Fruit fly (Drosophila melanogaster): ENCODE data around the gene CG7420.

CG7420 gene

DNA sequence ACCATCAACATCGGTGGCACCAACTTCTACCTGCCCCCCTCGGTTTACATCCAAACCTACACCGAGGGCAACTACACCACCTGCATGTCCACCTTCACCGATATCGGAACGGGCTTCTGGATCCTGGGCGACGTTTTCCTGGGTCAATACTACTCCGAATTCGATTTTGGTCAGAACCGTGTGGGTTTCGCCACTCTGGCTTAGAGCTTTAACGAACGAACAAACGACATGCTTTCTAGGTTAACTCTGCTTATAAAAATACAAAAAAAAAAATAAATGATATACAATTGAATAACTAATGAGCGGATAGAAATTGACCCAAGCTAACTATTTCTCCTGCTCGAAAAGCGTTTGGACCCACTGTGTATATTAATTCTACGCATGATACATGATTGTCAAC lies 7.5 kb downstream of the CG7420 start, which contains the start of gene CG31926:
Gene CG31926, plus strand, starts transcription at position 301 of the 400 bp plus-strand sequence.
- TF ChIP-seq CG13894 (tag; optimal IDR thresholded peaks at IDR 0.05) (no peak), CG5245 (GFP tag; optimal IDR thresholded peaks at IDR 0.05) (no peak), gfzf (GFP tag; optimal IDR thresholded peaks at IDR 0.05) (no peak), CG11696 (GFP tag; IDR thresholded peaks at IDR 0.05) (no peak), CG32772 (GFP tag; IDR thresholded peaks at IDR 0.05) (no peak), ind (GFP tag; optimal IDR thresholded peaks at IDR 0.05) (no peak), Nf-YB (GFP tag; optimal IDR thresholded peaks at IDR 0.05) (no peak), Hmx (GFP tag; optimal IDR thresholded peaks at IDR 0.05) (no peak), CG5953 (GFP tag; IDR thresholded peaks at IDR 0.05) (no peak), CG10565 (GFP tag; optimal IDR thresholded peaks at IDR 0.05) (no peak), Hand (GFP tag; optimal IDR thresholded peaks at IDR 0.05) (no peak), CG6813 (GFP tag; optimal IDR thresholded peaks at IDR 0.05) (no peak), bcd (GFP tag; optimal IDR thresholded peaks at IDR 0.05) (no peak), fd96Cb (tag; optimal IDR thresholded peaks at IDR 0.05) (no peak), CG12769 (tag; optimal IDR thresholded peaks at IDR 0.05) (no peak)

DNA sequence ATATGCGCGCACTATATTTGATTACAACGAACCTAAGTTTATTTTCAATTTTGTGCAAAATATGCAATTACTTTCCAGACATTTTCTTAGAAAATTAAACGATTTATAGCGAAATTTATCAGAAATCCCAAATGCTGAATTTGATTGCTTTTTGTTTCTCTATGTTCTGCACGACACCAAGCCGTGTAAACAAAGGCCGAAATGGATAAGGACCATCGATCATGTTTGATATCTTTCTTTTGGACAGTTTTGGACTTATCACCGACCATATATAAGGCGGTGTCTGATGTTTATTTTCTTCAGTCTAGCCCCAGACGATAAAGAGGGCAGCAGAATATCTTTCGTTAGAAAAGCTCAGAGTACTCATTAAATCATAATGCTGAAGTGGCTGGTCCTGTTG lies 8.9 kb downstream of the CG7420 start, which contains the start of gene CG33128:
Gene CG33128, plus strand, starts transcription at position 301 of the 400 bp plus-strand sequence.
- TF ChIP-seq lab (GFP tag; optimal IDR thresholded peaks at IDR 0.05) (peak; percentile 42), Oli (tag; optimal IDR thresholded peaks at IDR 0.05) (no peak), Sox102F (GFP tag; optimal IDR thresholded peaks at IDR 0.05) (no peak), CG15011 (GFP tag; optimal IDR thresholded peaks at IDR 0.05) (no peak), fu2 (GFP tag; optimal IDR thresholded peaks at IDR 0.05) (no peak), CG14441 (GFP tag; IDR thresholded peaks at IDR 0.05) (no peak)

DNA sequence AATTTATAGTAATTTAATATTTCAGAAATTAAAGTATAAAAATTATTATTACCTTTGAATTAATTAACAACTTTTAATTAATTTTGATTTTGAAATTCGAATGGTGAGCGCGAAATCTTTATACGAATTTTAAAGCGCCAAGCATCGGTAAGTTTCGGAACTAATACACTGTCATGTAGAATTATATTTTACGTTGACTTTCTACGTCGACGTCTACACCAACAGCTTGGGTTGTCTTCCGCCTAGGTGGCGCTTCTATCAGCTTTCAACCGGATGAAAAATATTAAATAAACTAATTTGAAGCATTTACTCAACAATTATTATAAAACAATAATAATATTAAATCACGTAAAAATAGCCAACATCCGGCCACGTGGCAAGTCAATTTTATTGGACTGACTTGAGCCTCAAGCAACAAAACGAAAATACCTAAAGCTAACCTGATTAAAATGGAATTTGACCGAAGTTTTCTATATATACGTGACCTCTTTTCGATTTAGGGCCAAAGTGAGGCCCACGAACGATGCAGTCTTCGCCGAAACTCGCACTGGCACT lies 10.8 kb downstream of the CG7420 start, which contains the start of gene CG31928:
Gene CG31928, plus strand, starts transcription at position 505 of the 555 bp plus-strand sequence.
- TF ChIP-seq CG12391 (tag; optimal IDR thresholded peaks at IDR 0.05) (peak; percentile 18), Awh (GFP tag; IDR thresholded peaks at IDR 0.05) (no peak), CG34224 (GFP tag; IDR thresholded peaks at IDR 0.05; ENCODE audit: partially characterized antibody) (no peak), Ptx1 (GFP tag; IDR thresholded peaks at IDR 0.05) (peak; percentile 35), gsb-n (tag; optimal IDR thresholded peaks at IDR 0.05) (no peak), Hsf (GFP tag; optimal IDR thresholded peaks at IDR 0.05) (peak; percentile 20), NfI (GFP tag; optimal IDR thresholded peaks at IDR 0.05) (peak; percentile 20), CG14441 (GFP tag; IDR thresholded peaks at IDR 0.05) (peak; percentile 17; the same call in 1 of the 2 replicates), CG33213 (GFP tag; optimal IDR thresholded peaks at IDR 0.05) (peak; percentile 11), Dbx (GFP tag; IDR thresholded peaks at IDR 0.05) (peak; percentile 47; the same call in 1 of the 3 replicates), HmgZ (tag; optimal IDR thresholded peaks at IDR 0.05) (peak; percentile 36), Sox102F (GFP tag; optimal IDR thresholded peaks at IDR 0.05) (peak; percentile 26), Lhr (GFP tag; optimal IDR thresholded peaks at IDR 0.05) (peak; percentile 42), ken (GFP tag; IDR thresholded peaks at IDR 0.05) (peak; percentile 17; the same call in 1 of the 3 replicates), stwl (tag; optimal IDR thresholded peaks at IDR 0.05) (peak; percentile 47), CG14710 (tag; optimal IDR thresholded peaks at IDR 0.05) (peak; percentile 10), CTCF (GFP tag; optimal IDR thresholded peaks at IDR 0.05) (peak; percentile 97), amos (GFP tag; IDR thresholded peaks at IDR 0.05; ENCODE audit: partially characterized antibody) (peak; percentile 70), CG6791 (GFP tag; IDR thresholded peaks at IDR 0.05; ENCODE audit: partially characterized antibody) (peak; percentile 12; the same call in 1 of the 3 replicates), CG42726 (GFP tag; IDR thresholded peaks at IDR 0.05; ENCODE audit: partially characterized antibody) (peak; percentile 78), CG6272 (GFP tag; IDR thresholded peaks at IDR 0.05) (0 out of 2 replicates have a peak, but pooled peaks have one; percentile 8), Xbp1 (GFP tag; optimal IDR thresholded peaks at IDR 0.05) (peak; percentile 63), CG15601 (tag; optimal IDR thresholded peaks at IDR 0.05) (peak; percentile 7), Dp (GFP tag; optimal IDR thresholded peaks at IDR 0.05) (peak; percentile 72), HHEX (GFP tag; optimal IDR thresholded peaks at IDR 0.05) (no peak), Ets97D (GFP tag; optimal IDR thresholded peaks at IDR 0.05) (peak; percentile 9), CG32532 (GFP tag; IDR thresholded peaks at IDR 0.05) (peak; percentile 45; the same call in 1 of the 2 replicates), br (optimal IDR thresholded peaks at IDR 0.05) (no peak)

Measured in whole organism, embryonic.